Fruit fly (Drosophila melanogaster) whole organism, pupa: ENCODE measurements around the gene Osi18.

Experiments
- CG10348 ChIP-seq: fragments of 200-800 bp; sonication (Bioruptor generic); IDR thresholded peaks from 2 replicates; pipeline ENCODE4 v1.3.6; 2022; ENCODE audit warnings: missing biosample characterization, missing genetic modification characterization
- CG12605 ChIP-seq: fragments of 200-800 bp; sonication (Bioruptor generic); IDR thresholded peaks from 2 replicates; pipeline ENCODE4 v1.3.6; 2022; ENCODE audit warnings: missing biosample characterization, missing genetic modification characterization
- CG14655 ChIP-seq: fragments of 200-800 bp; sonication (Bioruptor generic); optimal IDR thresholded peaks from 3 replicates; lab custom pipeline; 2017; ENCODE audit warnings: mild to moderate bottlenecking, missing biosample characterization, missing genetic modification reagents, missing genetic modification characterization
- CG32121 ChIP-seq: fragments of 200-800 bp; sonication (Bioruptor generic); IDR thresholded peaks from 2 replicates; pipeline ENCODE4 v1.3.6; 2022; ENCODE audit warnings: missing biosample characterization, missing genetic modification characterization
- CG4496 ChIP-seq: fragments of 200-800 bp; sonication (Bioruptor generic); IDR thresholded peaks from 3 replicates; pipeline ENCODE4 v1.3.6; 2022; ENCODE audit warnings: missing biosample characterization, missing genetic modification characterization
- CG8301 ChIP-seq: fragments of 200-800 bp; sonication (Bioruptor generic); optimal IDR thresholded peaks from 2 replicates; lab custom pipeline; 2018; ENCODE audit warnings: missing biosample characterization, mild to moderate bottlenecking, missing genetic modification characterization
- Pif1A ChIP-seq: fragments of 200-800 bp; sonication (Bioruptor generic); optimal IDR thresholded peaks from 3 replicates; lab custom pipeline; 2016; ENCODE audit warnings: missing biosample characterization, missing genetic modification characterization
- fd96Ca ChIP-seq: fragments of 200-800 bp; sonication (Bioruptor generic); IDR thresholded peaks from 3 replicates; pipeline ENCODE4 v1.3.6; 2022; ENCODE audit warnings: missing biosample characterization, missing genetic modification characterization
- gl ChIP-seq: fragments of 200-800 bp; sonication (Bioruptor generic); optimal IDR thresholded peaks from 2 replicates; lab custom pipeline; 2018; ENCODE audit warnings: missing biosample characterization, mild to moderate bottlenecking, missing genetic modification characterization

DNA sequence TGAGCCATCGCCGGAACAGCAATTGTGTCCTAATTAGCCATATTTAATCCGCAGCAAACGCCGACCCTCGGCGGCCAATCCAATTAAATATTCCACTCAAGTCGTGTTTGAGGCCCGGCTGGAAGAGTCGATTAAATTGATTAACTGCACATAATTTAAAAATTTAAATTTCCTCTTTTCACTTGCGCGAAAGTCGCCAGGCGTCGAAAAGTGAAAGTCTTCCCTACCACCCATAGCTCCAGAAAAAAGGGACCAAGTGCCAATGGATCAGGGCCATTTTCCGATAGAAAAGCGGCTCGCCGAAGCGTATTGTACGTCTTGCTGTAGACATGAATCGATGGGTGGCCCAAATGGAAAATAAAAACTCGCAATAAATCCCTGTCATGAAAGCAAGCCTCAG, 7.3 kb downstream of the Osi18 start:
- no peak for TF ChIP-seq CG12605 (GFP tag; lab: Robert Waterston, UW)
- no peak for TF ChIP-seq CG8301 (tag; lab: Kevin White, UChicago)
- no peak for TF ChIP-seq Pif1A (GFP tag; lab: Kevin White, UChicago)
- no peak for TF ChIP-seq fd96Ca
- no peak for TF ChIP-seq CG14655 (GFP tag; lab: Kevin White, UChicago)
- TF ChIP-seq gl (tag; lab: Kevin White, UChicago) = no peak
- TF ChIP-seq CG10348 (GFP tag; lab: Robert Waterston, UW) = no peak
- TF ChIP-seq CG32121 (GFP tag; lab: Robert Waterston, UW) = no peak
- TF ChIP-seq CG4496 (GFP tag; lab: Robert Waterston, UW) = no peak
